Worm (Caenorhabditis elegans) whole organism, L1 larva: ENCODE data around the gene atfs-1.

ENCODE experiments used
- ama-1 ChIP-seq: fragments of 150-350 bp; optimal IDR thresholded peaks from 2 replicates; lab custom pipeline; 2014
- fkh-10 ChIP-seq: sonication (generic microtip); optimal IDR thresholded peaks from 2 replicates; lab custom pipeline; 2017; ENCODE audit warnings: missing biosample characterization, missing genetic modification reagents, missing genetic modification characterization
- lir-3 ChIP-seq: sonication (generic microtip); optimal IDR thresholded peaks from 2 replicates; lab custom pipeline; 2016; ENCODE audit warnings: mild to moderate bottlenecking, missing genetic modification characterization, moderate library complexity, missing compliant biosample characterization; ENCODE audit not compliant: poor library complexity
- skn-1 ChIP-seq: fragments of 150-350 bp; optimal IDR thresholded peaks from 2 replicates; lab custom pipeline; 2014; ENCODE audit warnings: missing biosample characterization, missing genetic modification characterization
- unc-62 ChIP-seq: fragments of 150-350 bp; optimal IDR thresholded peaks from 2 replicates; lab custom pipeline; 2014; ENCODE audit warnings: missing biosample characterization, missing genetic modification reagents, missing genetic modification characterization

ce11 chrV:14193451-14193850, at the start of gene atfs-1:
- TF ChIP-seq unc-62 (no peak), ama-1 (lab: Kevin White, UChicago) (no peak), skn-1 (tag; lab: Kevin White, UChicago) (peak; percentile 3), lir-3 (tag; lab: Kevin White, UChicago) (no peak), fkh-10 (GFP tag; lab: Kevin White, UChicago) (no peak)
